Worm (Caenorhabditis elegans) whole organism, L4 larva: Measurements from ENCODE around the gene gid-7.

ENCODE experiments used
- F10B5.3 ChIP-seq: sonication (generic microtip); optimal IDR thresholded peaks from 2 replicates; lab custom pipeline; 2016; ENCODE audit warnings: mild to moderate bottlenecking, missing genetic modification characterization, missing compliant biosample characterization
- F26F4.8 ChIP-seq: fragments of 200-800 bp; sonication (Bioruptor generic); conservative IDR thresholded peaks from 2 replicates; pipeline ENCODE4 v1.3.6; 2022; ENCODE audit warnings: missing genetic modification characterization, missing compliant biosample characterization
- F44E2.7 ChIP-seq: fragments of 200-800 bp; sonication (Bioruptor generic); IDR thresholded peaks from 2 replicates; pipeline ENCODE4 v2.1.2; 2022; ENCODE audit warnings: missing genetic modification characterization, missing compliant biosample characterization
- T26A8.4 ChIP-seq: fragments of 200-800 bp; sonication (Bioruptor generic); IDR thresholded peaks from 2 replicates; pipeline ENCODE4 v1.3.6; 2022; ENCODE audit warnings: missing genetic modification characterization, missing compliant biosample characterization
- Y105C5A.15 ChIP-seq: fragments of 200-800 bp; sonication (Bioruptor generic); IDR thresholded peaks from 2 replicates; pipeline ENCODE4 v1.3.6; 2022; ENCODE audit warnings: missing genetic modification characterization, missing compliant biosample characterization
- ZK337.2 ChIP-seq: fragments of 200-800 bp; sonication (Bioruptor generic); IDR thresholded peaks from 2 replicates; pipeline ENCODE4 v1.3.6; 2022; ENCODE audit warnings: missing genetic modification reagents, missing genetic modification characterization, missing compliant biosample characterization
- aha-1 ChIP-seq: fragments of 150-350 bp; peaks from one replicate; lab custom pipeline; 2014; ENCODE audit warnings: missing biosample characterization, missing genetic modification characterization
- aly-2 ChIP-seq: sonication (generic microtip); optimal IDR thresholded peaks from 2 replicates; lab custom pipeline; 2018; ENCODE audit warnings: missing biosample characterization, missing genetic modification characterization
- ceh-62 ChIP-seq: sonication (generic microtip); optimal IDR thresholded peaks from 2 replicates; lab custom pipeline; 2017; ENCODE audit warnings: missing biosample characterization, missing genetic modification characterization
- daf-12 ChIP-seq: fragments of 150-350 bp; optimal IDR thresholded peaks from 2 replicates; lab custom pipeline; 2014; ENCODE audit warnings: missing biosample characterization, missing genetic modification reagents, missing genetic modification characterization
- daf-16 ChIP-seq, 3 experiments: sonication (generic microtip); optimal IDR thresholded peaks; 2 replicates each; lab custom pipeline; 2016 to 2017; ENCODE audit warnings: missing genetic modification characterization in 3 of 3, missing genetic modification reagents in 3 of 3, mild to moderate bottlenecking in 2 of 3, missing compliant biosample characterization in 2 of 3, missing biosample characterization in 1 of 3, moderate library complexity in 1 of 3
- daf-19 ChIP-seq: fragments of 200-800 bp; sonication (Bioruptor generic); conservative IDR thresholded peaks from 2 replicates; pipeline ENCODE4 v1.3.6; 2022; ENCODE audit warnings: missing genetic modification characterization, missing compliant biosample characterization
- daf-8 ChIP-seq: fragments of 200-800 bp; sonication (Bioruptor generic); IDR thresholded peaks from 2 replicates; pipeline ENCODE4 v1.3.6; 2022; ENCODE audit warnings: missing genetic modification characterization, missing compliant biosample characterization
- dmd-6 ChIP-seq: fragments of 200-800 bp; sonication (Bioruptor generic); IDR thresholded peaks from 2 replicates; pipeline ENCODE4 v1.3.6; 2022; ENCODE audit warnings: missing genetic modification reagents, missing genetic modification characterization, missing compliant biosample characterization
- dmd-8 ChIP-seq: fragments of 200-800 bp; sonication (Bioruptor generic); IDR thresholded peaks from 2 replicates; pipeline ENCODE4 v1.3.6; 2022; ENCODE audit warnings: missing genetic modification characterization, missing compliant biosample characterization
- dpl-1 ChIP-seq: fragments of 150-350 bp; optimal IDR thresholded peaks from 2 replicates; lab custom pipeline; 2014; ENCODE audit warnings: missing biosample characterization, missing genetic modification reagents, missing genetic modification characterization
- dve-1 ChIP-seq: sonication (generic microtip); optimal IDR thresholded peaks from 2 replicates; lab custom pipeline; 2017; ENCODE audit warnings: antibody characterized with exemption, mild to moderate bottlenecking, missing genetic modification characterization, missing compliant biosample characterization; ENCODE audit not compliant: insufficient read depth
- fkh-10 ChIP-seq: fragments of 150-350 bp; optimal IDR thresholded peaks from 2 replicates; lab custom pipeline; 2014; ENCODE audit warnings: missing biosample characterization, missing genetic modification reagents, missing genetic modification characterization
- hlh-11 ChIP-seq: fragments of 200-800 bp; sonication (Bioruptor generic); optimal IDR thresholded peaks from 2 replicates; lab custom pipeline; 2018; ENCODE audit warnings: mild to moderate bottlenecking, missing genetic modification characterization, missing compliant biosample characterization
- hlh-30 ChIP-seq: sonication (generic microtip); optimal IDR thresholded peaks from 2 replicates; lab custom pipeline; 2017; ENCODE audit warnings: antibody characterized with exemption, mild to moderate bottlenecking, missing genetic modification characterization, missing compliant biosample characterization; ENCODE audit not compliant: insufficient read depth
- hmg-1.1 ChIP-seq: fragments of 200-800 bp; sonication (Bioruptor generic); IDR thresholded peaks from 2 replicates; pipeline ENCODE4 v1.3.6; 2022; ENCODE audit warnings: missing genetic modification reagents, missing genetic modification characterization, missing compliant biosample characterization
- jun-1 ChIP-seq: fragments of 150-350 bp; optimal IDR thresholded peaks from 2 replicates; lab custom pipeline; 2014; ENCODE audit warnings: missing biosample characterization, missing genetic modification reagents, missing genetic modification characterization
- lin-13 ChIP-seq: fragments of 150-350 bp; optimal IDR thresholded peaks from 2 replicates; lab custom pipeline; 2014; ENCODE audit warnings: missing biosample characterization, missing genetic modification reagents, missing genetic modification characterization
- lir-3 ChIP-seq: sonication (generic microtip); optimal IDR thresholded peaks from 2 replicates; lab custom pipeline; 2016; ENCODE audit warnings: mild to moderate bottlenecking, missing genetic modification characterization, missing compliant biosample characterization
- madf-9 ChIP-seq: fragments of 200-800 bp; sonication (Bioruptor generic); conservative IDR thresholded peaks from 2 replicates; pipeline ENCODE4 v1.3.6; 2022; ENCODE audit warnings: missing genetic modification reagents, missing genetic modification characterization, missing compliant biosample characterization
- nhr-10 ChIP-seq: fragments of 150-350 bp; optimal IDR thresholded peaks from 2 replicates; lab custom pipeline; 2014; ENCODE audit warnings: missing biosample characterization, missing genetic modification characterization
- nhr-102 ChIP-seq: sonication (generic microtip); optimal IDR thresholded peaks from 2 replicates; lab custom pipeline; 2016; ENCODE audit warnings: mild to moderate bottlenecking, missing genetic modification characterization, moderate library complexity, missing compliant biosample characterization
- nhr-237 ChIP-seq: sonication (generic microtip); optimal IDR thresholded peaks from 2 replicates; lab custom pipeline; 2017; ENCODE audit warnings: missing biosample characterization, missing genetic modification characterization
- nhr-28 ChIP-seq: fragments of 150-350 bp; optimal IDR thresholded peaks from 2 replicates; lab custom pipeline; 2014; ENCODE audit warnings: missing biosample characterization, missing genetic modification characterization
- nhr-41 ChIP-seq: fragments of 200-800 bp; sonication (Bioruptor generic); IDR thresholded peaks from 2 replicates; pipeline ENCODE4 v1.3.6; 2022; ENCODE audit warnings: missing genetic modification reagents, missing genetic modification characterization, missing compliant biosample characterization
- nhr-6 ChIP-seq: fragments of 150-350 bp; optimal IDR thresholded peaks from 2 replicates; lab custom pipeline; 2014; ENCODE audit warnings: missing biosample characterization, missing genetic modification characterization
- nhr-77 ChIP-seq: fragments of 150-350 bp; optimal IDR thresholded peaks from 2 replicates; lab custom pipeline; 2014; ENCODE audit warnings: missing biosample characterization, missing genetic modification characterization
- pha-4 ChIP-seq, 2 experiments: fragments of 150-350 bp in 1 of 2; fragments of 200-800 bp in 1 of 2; sonication (Bioruptor generic) in 1 of 2; IDR thresholded peaks in 1 of 2; optimal IDR thresholded peaks in 1 of 2; 2 replicates each; pipeline versions ENCODE4 v1.3.6 to Lab custom; 2014 to 2022; ENCODE audit warnings: missing genetic modification characterization in 2 of 2, missing genetic modification reagents in 2 of 2, missing biosample characterization in 1 of 2, missing compliant biosample characterization in 1 of 2
- php-3 ChIP-seq: fragments of 200-800 bp; sonication (Bioruptor generic); IDR thresholded peaks from 2 replicates; pipeline ENCODE4 v1.3.6; 2022; ENCODE audit warnings: missing genetic modification reagents, missing genetic modification characterization, missing compliant biosample characterization
- set-16 ChIP-seq: fragments of 200-800 bp; sonication (Bioruptor generic); IDR thresholded peaks from 2 replicates; pipeline ENCODE4 v1.3.6; 2022; ENCODE audit warnings: missing genetic modification reagents, missing genetic modification characterization, missing compliant biosample characterization
- skn-1 ChIP-seq: fragments of 150-350 bp; optimal IDR thresholded peaks from 2 replicates; lab custom pipeline; 2014; ENCODE audit warnings: missing biosample characterization, missing genetic modification characterization
- snpc-1.2 ChIP-seq: fragments of 200-800 bp; sonication (Bioruptor generic); IDR thresholded peaks from 2 replicates; pipeline ENCODE4 v1.3.6; 2022; ENCODE audit warnings: missing genetic modification reagents, missing genetic modification characterization, missing compliant biosample characterization
- unc-130 ChIP-seq: sonication (generic microtip); optimal IDR thresholded peaks from 2 replicates; lab custom pipeline; 2016; ENCODE audit warnings: missing genetic modification reagents, missing genetic modification characterization, missing compliant biosample characterization
- unc-39 ChIP-seq: sonication (generic microtip); optimal IDR thresholded peaks from 2 replicates; lab custom pipeline; 2017; ENCODE audit warnings: missing biosample characterization, missing genetic modification characterization
- unc-62 ChIP-seq, 3 experiments: fragments of 150-350 bp in 1 of 3; sonication (generic microtip); optimal IDR thresholded peaks in 2 of 3; peaks in 1 of 3; 1 replicate in 1 of 3; 2 replicates in 2 of 3; lab custom pipeline; 2014 to 2017; ENCODE audit warnings: missing biosample characterization in 3 of 3, missing genetic modification characterization in 3 of 3, missing genetic modification reagents in 3 of 3, missing genotype in 1 of 3
- zip-11 ChIP-seq: fragments of 200-800 bp; sonication (Bioruptor generic); IDR thresholded peaks from 2 replicates; pipeline ENCODE4 v1.3.6; 2022; ENCODE audit warnings: missing genetic modification characterization, missing compliant biosample characterization

gid-7 gene

ce11 chrV:3800378-3800777, 43.5 kb upstream of the gid-7 start, which contains the start of gene srt-30:
TSS of gene srt-30 (minus strand) at chrV:3800478.
- TF ChIP-seq dmd-8 (GFP tag; lab: Robert Waterston, UW) (no peak), ZK337.2 (GFP tag; lab: Robert Waterston, UW) (no peak), F26F4.8 (no peak), hmg-1.1 (GFP tag; lab: Robert Waterston, UW) (no peak), ceh-62 (tag; lab: Kevin White, UChicago) (no peak), daf-19 (GFP tag; lab: Robert Waterston, UW) (no peak), T26A8.4 (GFP tag; lab: Robert Waterston, UW) (no peak), F44E2.7 (GFP tag; lab: Robert Waterston, UW) (no peak), lir-3 (tag; lab: Kevin White, UChicago) (no peak), nhr-6 (no peak), zip-11 (GFP tag; lab: Robert Waterston, UW) (no peak)

- TF ChIP-seq pha-4 (GFP tag; IDR thresholded peaks at IDR 0.05; lab: Robert Waterston, UW) (no peak), pha-4 (tag; optimal IDR thresholded peaks at IDR 0.05; lab: Kevin White, UChicago) (no peak), lin-13 (GFP tag; lab: Kevin White, UChicago) (no peak), unc-62 (GFP tag; optimal IDR thresholded peaks at IDR 0.05 in 1 of 2; lab: Kevin White, UChicago) (peak in 1 of 2 experiments; percentile 90), unc-62 (tag; optimal IDR thresholded peaks at IDR 0.05; lab: Kevin White, UChicago) (no peak), F26F4.8 (no peak)
These were observed 42.9 kb upstream of the gid-7 start for ce11 chrV:3799737-3800136.

ce11 chrV:3790424-3790823, 33.5 kb upstream of the gid-7 start:
- TF ChIP-seq set-16, result peak; percentile 70
- no peak for TF ChIP-seq dpl-1 (GFP tag; lab: Kevin White, UChicago)
- TF ChIP-seq, all 104 proteins: peak for 1

ce11 chrV:3789770-3790169, 32.9 kb upstream of the gid-7 start, which contains the start of gene R08F11.7:
TSS of gene R08F11.7 (plus strand) at chrV:3790070.
- TF ChIP-seq daf-8, result no peak
- no peak for TF ChIP-seq unc-130
- TF ChIP-seq aha-1 (tag; lab: Kevin White, UChicago), result peak; percentile 82
- no peak for TF ChIP-seq aly-2

ce11 chrV:3788538-3788937, 31.7 kb upstream of the gid-7 start:
- TF ChIP-seq aha-1 (tag; lab: Kevin White, UChicago) (peak; percentile 63), F10B5.3 (no peak), fkh-10 (GFP tag; lab: Kevin White, UChicago) (peak; percentile 68)

- TF ChIP-seq nhr-77 (tag; lab: Kevin White, UChicago), result peak; percentile 90
- TF ChIP-seq nhr-102 (tag; lab: Kevin White, UChicago), result peak; percentile 64
- peak; percentile 98 for TF ChIP-seq nhr-28
- TF ChIP-seq nhr-10 (tag; lab: Kevin White, UChicago), result no peak
- peak; percentile 5 for TF ChIP-seq hlh-30 (tag; lab: Kevin White, UChicago)
- TF ChIP-seq daf-16 (GFP tag; optimal IDR thresholded peaks at IDR 0.05; lab: Kevin White, UChicago), result no peak
- peak; percentile 90 for TF ChIP-seq daf-16 (tag; optimal IDR thresholded peaks at IDR 0.05; lab: Kevin White, UChicago)
- no peak for TF ChIP-seq php-3 (GFP tag; lab: Robert Waterston, UW)
- TF ChIP-seq jun-1, result no peak
- TF ChIP-seq Y105C5A.15 (GFP tag; lab: Robert Waterston, UW), result no peak
- no peak for TF ChIP-seq daf-12 (tag; lab: Kevin White, UChicago)
- no peak for TF ChIP-seq nhr-237 (tag; lab: Kevin White, UChicago)
- TF ChIP-seq hlh-11 (tag; lab: Kevin White, UChicago), result peak; percentile 53
- TF ChIP-seq unc-62 (GFP tag; optimal IDR thresholded peaks at IDR 0.05 in 1 of 2; lab: Kevin White, UChicago), result peak in 1 of 2 experiments; percentile 9
- TF ChIP-seq unc-62 (tag; optimal IDR thresholded peaks at IDR 0.05; lab: Kevin White, UChicago), result no peak
- TF ChIP-seq dmd-6 (GFP tag; lab: Robert Waterston, UW), result peak; percentile 62
- TF ChIP-seq snpc-1.2 (GFP tag; lab: Robert Waterston, UW), result no peak
- TF ChIP-seq dve-1, result peak; percentile 76
- no peak for TF ChIP-seq fkh-10 (GFP tag; lab: Kevin White, UChicago)
- no peak for TF ChIP-seq ZK337.2 (GFP tag; lab: Robert Waterston, UW)
- TF ChIP-seq unc-39 (tag; lab: Kevin White, UChicago), result no peak
- no peak for TF ChIP-seq madf-9 (GFP tag; lab: Robert Waterston, UW)
- no peak for TF ChIP-seq skn-1
- no peak for TF ChIP-seq nhr-41 (GFP tag; lab: Robert Waterston, UW)
These were observed 27.4 kb upstream of the gid-7 start, which contains the start of gene R08F11.1 for ce11 chrV:3784167-3784734. TSS of gene R08F11.1 (minus strand) at chrV:3784217.
